Worm (Caenorhabditis elegans): ENCODE measurements around the gene C56G3.2.
"Not testable (repeated sequence)": the region's sequence is repeated elsewhere in the genome, so short reads cannot be mapped to it uniquely, and the experiment has no call there.

Gene C56G3.2

ce11 chrX:7365267-7365666, at the start of gene C56G3.2:
C56G3.2 (plus strand) TSS chrX:7365567.
- not testable (repeated sequence) for TF ChIP-seq gmeb-2 (tag; optimal IDR thresholded peaks at IDR 0.05); sox-4 (tag; optimal IDR thresholded peaks at IDR 0.05); unc-3 (GFP tag; conservative IDR thresholded peaks at IDR 0.05); unc-3 (tag; optimal IDR thresholded peaks at IDR 0.05)

ce11 chrX:7316485-7317391, 48.6 kb upstream of the C56G3.2 start, which contains the start of the genes spp-2 and spp-6:
spp-2 (minus strand) TSS chrX:7316818.
spp-6 (plus strand) TSS chrX:7317341.
- TF ChIP-seq pax-1 (tag; optimal IDR thresholded peaks at IDR 0.05), result no peak
- no peak for TF ChIP-seq C08G9.2 (tag; optimal IDR thresholded peaks at IDR 0.05)
- no peak for TF ChIP-seq ref-2 (tag; optimal IDR thresholded peaks at IDR 0.05)
- TF ChIP-seq ceh-30 (tag; optimal IDR thresholded peaks at IDR 0.05), result no peak
- no peak for TF ChIP-seq ceh-48 (tag; optimal IDR thresholded peaks at IDR 0.05)

ce11 chrX:7318639-7319038, 46.7 kb upstream of the C56G3.2 start, which contains the start of gene spp-4:
spp-4 (minus strand) TSS chrX:7318756.
- no peak for TF ChIP-seq ama-1 (optimal IDR thresholded peaks at IDR 0.05)
- no peak for TF ChIP-seq unc-86 (tag; optimal IDR thresholded peaks at IDR 0.05)
- no peak for TF ChIP-seq hlh-30 (tag; optimal IDR thresholded peaks at IDR 0.05; ENCODE audit: insufficient read depth)
- no peak for TF ChIP-seq dmd-4 (tag; optimal IDR thresholded peaks at IDR 0.05; ENCODE audit: borderline replicate concordance)
- no peak for TF ChIP-seq C38D4.7 (GFP tag; optimal IDR thresholded peaks at IDR 0.05)
- no peak for TF ChIP-seq ttx-3 (tag; optimal IDR thresholded peaks at IDR 0.05)
- no peak for TF ChIP-seq nhr-232 (tag; optimal IDR thresholded peaks at IDR 0.05)

ce11 chrX:7320115-7320711, 45.2 kb upstream of the C56G3.2 start, which contains the start of gene spp-5:
spp-5 (minus strand) TSS chrX:7320354.
- TF ChIP-seq unc-42 (tag; optimal IDR thresholded peaks at IDR 0.05), result no peak
- peak; percentile 22 for TF ChIP-seq elt-2 (tag; optimal IDR thresholded peaks at IDR 0.05)

ce11 chrX:7322323-7322722, 43.0 kb upstream of the C56G3.2 start, which contains the start of gene T08A9.13:
T08A9.13 (minus strand) TSS chrX:7322423.
- TF ChIP-seq ttx-3 (tag; optimal IDR thresholded peaks at IDR 0.05) (no peak), unc-86 (tag; optimal IDR thresholded peaks at IDR 0.05) (no peak), lim-6 (tag; optimal IDR thresholded peaks at IDR 0.05) (no peak), zip-5 (tag; optimal IDR thresholded peaks at IDR 0.05) (no peak), elt-4 (tag; optimal IDR thresholded peaks at IDR 0.05) (no peak), tbx-7 (tag; optimal IDR thresholded peaks at IDR 0.05) (no peak), sdc-2 (tag; optimal IDR thresholded peaks at IDR 0.05) (no peak), Y22D7AL.16 (tag; optimal IDR thresholded peaks at IDR 0.05) (no peak), nhr-11 (tag; optimal IDR thresholded peaks at IDR 0.05) (no peak), ceh-6 (GFP tag; optimal IDR thresholded peaks at IDR 0.05) (no peak)

- TF ChIP-seq dve-1 (tag; optimal IDR thresholded peaks at IDR 0.05) (no peak), C38D4.7 (GFP tag; optimal IDR thresholded peaks at IDR 0.05) (peak; percentile 8), unc-42 (tag; optimal IDR thresholded peaks at IDR 0.05) (no peak), unc-86 (tag; optimal IDR thresholded peaks at IDR 0.05) (no peak), lim-6 (tag; optimal IDR thresholded peaks at IDR 0.05) (no peak), elt-2 (tag; optimal IDR thresholded peaks at IDR 0.05) (peak; percentile 62), dmd-4 (tag; optimal IDR thresholded peaks at IDR 0.05; ENCODE audit: borderline replicate concordance) (no peak), hlh-13 (GFP tag; optimal IDR thresholded peaks at IDR 0.05) (no peak), ceh-19 (GFP tag; optimal IDR thresholded peaks at IDR 0.05) (peak; percentile 31), K02D7.2 (tag; optimal IDR thresholded peaks at IDR 0.05) (peak; percentile 9), pros-1 (tag; optimal IDR thresholded peaks at IDR 0.05) (no peak), ref-2 (tag; optimal IDR thresholded peaks at IDR 0.05) (peak; percentile 19), syd-9 (tag; optimal IDR thresholded peaks at IDR 0.05) (no peak), nhr-11 (tag; optimal IDR thresholded peaks at IDR 0.05) (no peak), ceh-14 (tag; optimal IDR thresholded peaks at IDR 0.05) (peak; percentile 26), pat-9 (tag; optimal IDR thresholded peaks at IDR 0.05) (no peak), hlh-6 (tag; optimal IDR thresholded peaks at IDR 0.05) (no peak), nhr-232 (tag; optimal IDR thresholded peaks at IDR 0.05) (no peak)
Observed at ce11 chrX:7323604-7324003, 41.8 kb upstream of the C56G3.2 start.
